Worm (Caenorhabditis elegans) whole organism, L2 larva: ENCODE measurements around the gene F53A3.7.

Experiments used
- C34F6.9 ChIP-seq: fragments of 150-350 bp; optimal IDR thresholded peaks from 2 replicates; lab custom pipeline; 2014; ENCODE audit warnings: missing biosample characterization, missing genetic modification characterization
- F13H6.1 ChIP-seq: sonication (generic microtip); optimal IDR thresholded peaks from 2 replicates; lab custom pipeline; 2016; ENCODE audit warnings: missing genetic modification characterization, missing compliant biosample characterization
- R02D3.7 ChIP-seq: fragments of 150-350 bp; optimal IDR thresholded peaks from 2 replicates; lab custom pipeline; 2014; ENCODE audit warnings: missing biosample characterization, missing genetic modification characterization
- Y55F3AM.14 ChIP-seq: fragments of 200-800 bp; sonication (Bioruptor generic); optimal IDR thresholded peaks from 2 replicates; lab custom pipeline; 2018; ENCODE audit warnings: mild to moderate bottlenecking, missing genetic modification characterization, missing compliant biosample characterization
- alr-1 ChIP-seq: fragments of 150-350 bp; optimal IDR thresholded peaks from 2 replicates; lab custom pipeline; 2014; ENCODE audit warnings: missing biosample characterization, missing genetic modification characterization
- aly-2 ChIP-seq: fragments of 150-350 bp; optimal IDR thresholded peaks from 2 replicates; lab custom pipeline; 2014; ENCODE audit warnings: missing biosample characterization, missing genetic modification characterization
- ama-1 ChIP-seq: fragments of 150-350 bp; optimal IDR thresholded peaks from 2 replicates; lab custom pipeline; 2018; ENCODE audit warnings: inconsistent platforms
- ceh-82 ChIP-seq: fragments of 150-350 bp; optimal IDR thresholded peaks from 2 replicates; lab custom pipeline; 2014; ENCODE audit warnings: missing biosample characterization, missing genetic modification characterization
- crh-2 ChIP-seq: sonication (generic microtip); optimal IDR thresholded peaks from 2 replicates; lab custom pipeline; 2017; ENCODE audit warnings: missing biosample characterization, missing genetic modification characterization
- dmd-4 ChIP-seq: sonication (generic microtip); optimal IDR thresholded peaks from 2 replicates; lab custom pipeline; 2017; ENCODE audit warnings: missing biosample characterization, missing genetic modification characterization
- egl-27 ChIP-seq: sonication (generic microtip); optimal IDR thresholded peaks from 3 replicates; lab custom pipeline; 2017; ENCODE audit warnings: missing biosample characterization, missing genetic modification reagents, missing genetic modification characterization
- elt-1 ChIP-seq: fragments of 150-350 bp; optimal IDR thresholded peaks from 2 replicates; lab custom pipeline; 2014; ENCODE audit warnings: missing biosample characterization, missing genetic modification characterization
- fos-1 ChIP-seq: fragments of 150-350 bp; optimal IDR thresholded peaks from 2 replicates; lab custom pipeline; 2014; ENCODE audit warnings: missing biosample characterization, missing genetic modification characterization
- gmeb-1 ChIP-seq: fragments of 150-350 bp; optimal IDR thresholded peaks from 2 replicates; lab custom pipeline; 2014; ENCODE audit warnings: missing biosample characterization, missing genetic modification characterization
- lin-11 ChIP-seq: fragments of 150-350 bp; sonication (generic microtip); optimal IDR thresholded peaks from 2 replicates; lab custom pipeline; 2014; ENCODE audit warnings: missing biosample characterization, missing genetic modification characterization, inconsistent platforms, mixed read lengths
- lin-13 ChIP-seq: fragments of 150-350 bp; optimal IDR thresholded peaks from 2 replicates; lab custom pipeline; 2014; ENCODE audit warnings: missing biosample characterization, missing genetic modification reagents, missing genetic modification characterization
- lin-39 ChIP-seq: fragments of 150-350 bp; optimal IDR thresholded peaks from 2 replicates; lab custom pipeline; 2014; ENCODE audit warnings: missing biosample characterization, missing genetic modification reagents, missing genetic modification characterization
- lsy-2 ChIP-seq, 2 experiments: fragments of 150-350 bp in 1 of 2; sonication (generic microtip) in 1 of 2; optimal IDR thresholded peaks; 2 replicates each; lab custom pipeline; 2014 to 2017; ENCODE audit warnings: missing biosample characterization in 2 of 2, missing genetic modification characterization in 2 of 2
- mab-5 ChIP-seq: fragments of 150-350 bp; optimal IDR thresholded peaks from 2 replicates; lab custom pipeline; 2014; ENCODE audit warnings: missing biosample characterization, missing genetic modification characterization
- mbf-1 ChIP-seq: sonication (generic microtip); optimal IDR thresholded peaks from 2 replicates; lab custom pipeline; 2017; ENCODE audit warnings: missing biosample characterization, missing genetic modification characterization
- mdl-1 ChIP-seq, 2 experiments: fragments of 150-350 bp in 1 of 2; sonication (generic microtip) in 1 of 2; optimal IDR thresholded peaks; 2 replicates each; lab custom pipeline; 2017; ENCODE audit warnings: missing biosample characterization in 2 of 2, missing genetic modification characterization in 2 of 2
- nhr-11 ChIP-seq: fragments of 150-350 bp; optimal IDR thresholded peaks from 2 replicates; lab custom pipeline; 2014; ENCODE audit warnings: missing biosample characterization, missing genetic modification characterization
- nhr-129 ChIP-seq: fragments of 150-350 bp; optimal IDR thresholded peaks from 2 replicates; lab custom pipeline; 2014; ENCODE audit warnings: missing biosample characterization, missing genetic modification characterization
- nhr-21 ChIP-seq: fragments of 150-350 bp; optimal IDR thresholded peaks from 2 replicates; lab custom pipeline; 2014; ENCODE audit warnings: missing biosample characterization, missing genetic modification characterization
- nhr-25 ChIP-seq: fragments of 150-350 bp; sonication (generic microtip); optimal IDR thresholded peaks from 3 replicates; lab custom pipeline; 2014; ENCODE audit warnings: missing biosample characterization, missing genetic modification characterization
- nhr-6 ChIP-seq: fragments of 150-350 bp; optimal IDR thresholded peaks from 2 replicates; lab custom pipeline; 2014; ENCODE audit warnings: missing biosample characterization, missing genetic modification characterization
- nhr-77 ChIP-seq: fragments of 150-350 bp; optimal IDR thresholded peaks from 2 replicates; lab custom pipeline; 2014; ENCODE audit warnings: missing biosample characterization, missing genetic modification characterization
- peb-1 ChIP-seq: fragments of 150-350 bp; optimal IDR thresholded peaks from 2 replicates; lab custom pipeline; 2014; ENCODE audit warnings: missing biosample characterization, missing genetic modification characterization
- sem-4 ChIP-seq: fragments of 150-350 bp; optimal IDR thresholded peaks from 2 replicates; lab custom pipeline; 2014; ENCODE audit warnings: missing biosample characterization, missing genetic modification reagents, missing genetic modification characterization
- skn-1 ChIP-seq: sonication (generic microtip); optimal IDR thresholded peaks from 2 replicates; lab custom pipeline; 2017; ENCODE audit warnings: missing biosample characterization, missing genetic modification characterization
- sma-9 ChIP-seq, 2 experiments: fragments of 150-350 bp in 1 of 2; sonication (generic microtip) in 1 of 2; optimal IDR thresholded peaks; 2 replicates each; lab custom pipeline; 2014 to 2016; ENCODE audit warnings: missing genetic modification characterization in 2 of 2, mild to moderate bottlenecking in 1 of 2, missing biosample characterization in 1 of 2, missing compliant biosample characterization in 1 of 2, missing genetic modification reagents in 1 of 2, moderate library complexity in 1 of 2
- unc-55 ChIP-seq: fragments of 150-350 bp; sonication (generic microtip); optimal IDR thresholded peaks from 3 replicates; lab custom pipeline; 2014; ENCODE audit warnings: missing biosample characterization, missing genetic modification reagents, missing genetic modification characterization
- unc-62 ChIP-seq: fragments of 150-350 bp; optimal IDR thresholded peaks from 2 replicates; lab custom pipeline; 2014; ENCODE audit warnings: missing biosample characterization, missing genetic modification reagents, missing genetic modification characterization
- zag-1 ChIP-seq: fragments of 150-350 bp; optimal IDR thresholded peaks from 2 replicates; lab custom pipeline; 2014; ENCODE audit warnings: missing biosample characterization, missing genetic modification characterization
- ztf-1 ChIP-seq: fragments of 200-800 bp; sonication (Bioruptor generic); conservative IDR thresholded peaks from 2 replicates; pipeline ENCODE4 v1.3.6; 2022; ENCODE audit warnings: missing genetic modification characterization, missing compliant biosample characterization
- ztf-4 ChIP-seq: fragments of 150-350 bp; optimal IDR thresholded peaks from 2 replicates; lab custom pipeline; 2014; ENCODE audit warnings: missing biosample characterization, missing genetic modification characterization

Gene F53A3.7

ce11 chrIII:1976642-1977041 lies 25.3 kb downstream of the F53A3.7 start, which contains the start of gene R155.3:
TSS of gene R155.3 (minus strand) at chrIII:1976742.
- TF ChIP-seq R02D3.7 (tag; lab: Kevin White, UChicago) (no peak), nhr-6 (tag; lab: Kevin White, UChicago) (no peak), skn-1 (tag; lab: Kevin White, UChicago) (no peak), nhr-25 (tag; lab: Kevin White, UChicago) (no peak), fos-1 (tag; lab: Kevin White, UChicago) (no peak), nhr-77 (tag; lab: Kevin White, UChicago) (no peak), unc-62 (GFP tag; lab: Kevin White, UChicago) (no peak), zag-1 (no peak), mbf-1 (tag; lab: Kevin White, UChicago) (no peak), crh-2 (tag; lab: Kevin White, UChicago) (no peak), ztf-1 (GFP tag; lab: Robert Waterston, UW) (no peak), mdl-1 (tag; optimal IDR thresholded peaks at IDR 0.05; lab: Kevin White, UChicago) (no peak), sma-9 (GFP tag; optimal IDR thresholded peaks at IDR 0.05; lab: Kevin White, UChicago) (no peak), sma-9 (tag; optimal IDR thresholded peaks at IDR 0.05; lab: Kevin White, UChicago) (no peak), lin-11 (tag; lab: Kevin White, UChicago) (no peak), unc-55 (GFP tag; lab: Kevin White, UChicago) (no peak), nhr-11 (no peak), F13H6.1 (tag; lab: Kevin White, UChicago) (no peak), mab-5 (tag; lab: Kevin White, UChicago) (no peak)

- no peak for TF ChIP-seq nhr-21 (tag; lab: Kevin White, UChicago)
- TF ChIP-seq mab-5 (tag; lab: Kevin White, UChicago) = no peak
- no peak for TF ChIP-seq ceh-82 (tag; lab: Kevin White, UChicago)
- TF ChIP-seq peb-1 (tag; lab: Kevin White, UChicago) = no peak
- no peak for TF ChIP-seq lin-39 (tag; lab: Kevin White, UChicago)
- TF ChIP-seq lsy-2 (tag; optimal IDR thresholded peaks at IDR 0.05; lab: Kevin White, UChicago) = no peak
- TF ChIP-seq nhr-11 = no peak
- no peak for TF ChIP-seq aly-2
- no peak for TF ChIP-seq gmeb-1 (tag; lab: Kevin White, UChicago)
- TF ChIP-seq ztf-1 (GFP tag; lab: Robert Waterston, UW) = no peak
- TF ChIP-seq alr-1 (tag; lab: Kevin White, UChicago) = no peak
- no peak for TF ChIP-seq skn-1 (tag; lab: Kevin White, UChicago)
These were observed 26.1 kb downstream of the F53A3.7 start for ce11 chrIII:1977424-1977823.

- TF ChIP-seq elt-1 (tag; lab: Kevin White, UChicago) (no peak), nhr-129 (no peak), nhr-11 (no peak)
These were observed 30.1 kb downstream of the F53A3.7 start for ce11 chrIII:1981467-1981866.

- no peak for TF ChIP-seq ztf-4 (tag; lab: Kevin White, UChicago)
- no peak for TF ChIP-seq lin-11 (tag; lab: Kevin White, UChicago)
- no peak for TF ChIP-seq elt-1 (tag; lab: Kevin White, UChicago)
- TF ChIP-seq Y55F3AM.14 (GFP tag; lab: Kevin White, UChicago) = no peak
- TF ChIP-seq, all 48 proteins: peak for 0
These were observed 31.4 kb downstream of the F53A3.7 start, which contains the start of gene srd-66 for ce11 chrIII:1982597-1983244. TSS of gene srd-66 (minus strand) at chrIII:1982647.

- no peak for TF ChIP-seq sem-4 (tag; lab: Kevin White, UChicago)
- TF ChIP-seq nhr-21 (tag; lab: Kevin White, UChicago) = no peak
- no peak for TF ChIP-seq lin-13 (GFP tag; lab: Kevin White, UChicago)
- no peak for TF ChIP-seq Y55F3AM.14 (GFP tag; lab: Kevin White, UChicago)
- TF ChIP-seq nhr-11 = no peak
- no peak for TF ChIP-seq mdl-1 (tag; optimal IDR thresholded peaks at IDR 0.05; lab: Kevin White, UChicago)
- TF ChIP-seq alr-1 (tag; lab: Kevin White, UChicago) = no peak
- TF ChIP-seq ama-1 (lab: Kevin White, UChicago) = no peak
- no peak for TF ChIP-seq nhr-77 (tag; lab: Kevin White, UChicago)
- no peak for TF ChIP-seq dmd-4
- no peak for TF ChIP-seq C34F6.9 (tag; lab: Kevin White, UChicago)
- TF ChIP-seq lsy-2 (tag; optimal IDR thresholded peaks at IDR 0.05; lab: Kevin White, UChicago) = no peak
- TF ChIP-seq crh-2 (tag; lab: Kevin White, UChicago) = no peak
- TF ChIP-seq lin-39 (tag; lab: Kevin White, UChicago) = no peak
- no peak for TF ChIP-seq mab-5 (tag; lab: Kevin White, UChicago)
- TF ChIP-seq egl-27 = no peak
- TF ChIP-seq ceh-82 (tag; lab: Kevin White, UChicago) = no peak
- no peak for TF ChIP-seq nhr-25 (tag; lab: Kevin White, UChicago)
- TF ChIP-seq unc-55 (GFP tag; lab: Kevin White, UChicago) = no peak
- TF ChIP-seq, all 48 proteins: peak for 0
These were observed 33.5 kb downstream of the F53A3.7 start, which contains the start of gene Y39A3B.7 for ce11 chrIII:1984860-1985259. TSS of gene Y39A3B.7 (minus strand) at chrIII:1984960.
